Fruit fly (Drosophila melanogaster): ENCODE results near the gene Prosalpha6.

- TF ChIP-seq CG11617 (GFP tag; optimal IDR thresholded peaks at IDR 0.05) (no peak), Clk (GFP tag; optimal IDR thresholded peaks at IDR 0.05) (no peak), CG33017 (tag; optimal IDR thresholded peaks at IDR 0.05) (no peak), bab1 (GFP tag; optimal IDR thresholded peaks at IDR 0.05) (no peak)
Observed at dm6 chr2L:10268688-10269087, 47.5 kb downstream of the Prosalpha6 start, which contains the start of gene CG4957.

Data from whole organism, adult.